Worm (Caenorhabditis elegans) whole organism, young adult: ENCODE measurements around the gene Y42H9B.3.

Experiments used
- D2030.7 ChIP-seq: fragments of 200-800 bp; sonication (Bioruptor generic); IDR thresholded peaks from 2 replicates; pipeline ENCODE4 v1.3.6; 2022; ENCODE audit warnings: missing genetic modification reagents, missing genetic modification characterization, missing compliant biosample characterization
- F57A8.1 ChIP-seq: fragments of 200-800 bp; sonication (Bioruptor generic); optimal IDR thresholded peaks from 2 replicates; lab custom pipeline; 2018; ENCODE audit warnings: mild to moderate bottlenecking, missing genetic modification characterization, moderate library complexity, missing compliant biosample characterization
- K12H6.12 ChIP-seq: fragments of 200-800 bp; sonication (Bioruptor generic); optimal IDR thresholded peaks from 2 replicates; lab custom pipeline; 2018; ENCODE audit warnings: mild to moderate bottlenecking, missing genetic modification characterization, missing compliant biosample characterization
- Y53F4B.3 ChIP-seq: fragments of 200-800 bp; sonication (Bioruptor generic); IDR thresholded peaks from 2 replicates; pipeline ENCODE4 v1.3.6; 2022; ENCODE audit warnings: missing genetic modification reagents, missing genetic modification characterization, missing compliant biosample characterization
- ceh-79 ChIP-seq: sonication (generic microtip); optimal IDR thresholded peaks from 2 replicates; lab custom pipeline; 2017; ENCODE audit warnings: mild to moderate bottlenecking, missing genetic modification characterization, missing compliant biosample characterization
- dpl-1 ChIP-seq: fragments of 150-350 bp; optimal IDR thresholded peaks from 2 replicates; lab custom pipeline; 2014; ENCODE audit warnings: missing biosample characterization, missing genetic modification reagents, missing genetic modification characterization
- lir-1 ChIP-seq: fragments of 200-800 bp; sonication (Bioruptor generic); conservative IDR thresholded peaks from 2 replicates; pipeline ENCODE4 v1.3.6; 2022; ENCODE audit warnings: missing genetic modification reagents, missing genetic modification characterization, missing compliant biosample characterization
- sea-2 ChIP-seq: fragments of 200-800 bp; sonication (Bioruptor generic); IDR thresholded peaks from 2 replicates; pipeline ENCODE4 v1.3.6; 2022; ENCODE audit warnings: missing genetic modification characterization, missing compliant biosample characterization
- tbp1 ChIP-seq: fragments of 200-800 bp; sonication (Bioruptor generic); optimal IDR thresholded peaks from 2 replicates; lab custom pipeline; 2018; ENCODE audit warnings: mild to moderate bottlenecking, missing genetic modification characterization, missing compliant biosample characterization
- zim-3 ChIP-seq: sonication (generic microtip); optimal IDR thresholded peaks from 2 replicates; lab custom pipeline; 2017; ENCODE audit warnings: mild to moderate bottlenecking, missing genetic modification characterization, moderate library complexity, missing compliant biosample characterization

ce11 chrIV:8042897-8043296 lies 30.7 kb upstream of the Y42H9B.3 start:
- no peak for TF ChIP-seq lir-1 (GFP tag; lab: Robert Waterston, UW)
- no peak for TF ChIP-seq sea-2
- TF ChIP-seq D2030.7 = no peak
- no peak for TF ChIP-seq F57A8.1 (GFP tag; lab: Kevin White, UChicago)
- TF ChIP-seq Y53F4B.3 (GFP tag; lab: Robert Waterston, UW) = no peak
- TF ChIP-seq K12H6.12 (tag; lab: Kevin White, UChicago) = no peak
- TF ChIP-seq zim-3 = no peak
- no peak for TF ChIP-seq ceh-79
- TF ChIP-seq dpl-1 = no peak
- TF ChIP-seq tbp1 (GFP tag; lab: Kevin White, UChicago) = no peak
